Worm (Caenorhabditis elegans) whole organism, L1 larva: ENCODE results near the gene K08F9.4.

Experiments
- aha-1 ChIP-seq: fragments of 150-350 bp; optimal IDR thresholded peaks from 2 replicates; lab custom pipeline; 2014; ENCODE audit warnings: missing biosample characterization, missing genetic modification characterization
- alr-1 ChIP-seq: fragments of 200-800 bp; sonication (Bioruptor generic); optimal IDR thresholded peaks from 2 replicates; lab custom pipeline; 2018; ENCODE audit warnings: borderline replicate concordance, mild to moderate bottlenecking, missing genetic modification characterization, missing compliant biosample characterization
- aly-2 ChIP-seq: fragments of 150-350 bp; optimal IDR thresholded peaks from 2 replicates; lab custom pipeline; 2014; ENCODE audit warnings: missing biosample characterization, missing genetic modification characterization
- ceh-63 ChIP-seq: fragments of 200-800 bp; sonication (Bioruptor generic); optimal IDR thresholded peaks from 2 replicates; lab custom pipeline; 2018; ENCODE audit warnings: mild to moderate bottlenecking, missing genetic modification characterization, missing compliant biosample characterization
- ceh-8 ChIP-seq: fragments of 200-800 bp; sonication (Bioruptor generic); optimal IDR thresholded peaks from 2 replicates; lab custom pipeline; 2018; ENCODE audit warnings: mild to moderate bottlenecking, missing genetic modification characterization, moderate library complexity, missing compliant biosample characterization
- ceh-82 ChIP-seq, 3 experiments: fragments of 150-350 bp in 1 of 3; sonication (generic microtip) in 2 of 3; optimal IDR thresholded peaks; 2 replicates each; lab custom pipeline; 2014 to 2017; ENCODE audit warnings: missing biosample characterization in 3 of 3, missing genetic modification characterization in 3 of 3
- ceh-88 ChIP-seq: fragments of 200-800 bp; sonication (Bioruptor generic); IDR thresholded peaks from 2 replicates; pipeline ENCODE4 v1.3.6; 2022; ENCODE audit warnings: missing genetic modification characterization, missing compliant biosample characterization
- dpl-1 ChIP-seq, 3 experiments: fragments of 150-350 bp in 2 of 3; sonication (generic microtip) in 1 of 3; optimal IDR thresholded peaks; 2 replicates each; lab custom pipeline; 2014 to 2017; ENCODE audit warnings: missing biosample characterization in 3 of 3, missing genetic modification characterization in 3 of 3, missing genetic modification reagents in 3 of 3
- efl-1 ChIP-seq, 4 experiments: fragments of 150-350 bp; optimal IDR thresholded peaks in 3 of 4; peaks in 1 of 4; 1 replicate in 1 of 4; 2 replicates in 3 of 4; lab custom pipeline; 2014; ENCODE audit warnings: missing biosample characterization in 2 of 4, missing genetic modification characterization in 2 of 4, missing genetic modification reagents in 2 of 4
- egl-13 ChIP-seq: sonication (generic microtip); optimal IDR thresholded peaks from 2 replicates; lab custom pipeline; 2016; ENCODE audit warnings: missing genotype, missing genetic modification reagents, missing genetic modification characterization, missing compliant biosample characterization
- egl-27 ChIP-seq, 2 experiments: fragments of 150-350 bp in 1 of 2; sonication (generic microtip); optimal IDR thresholded peaks; 3 replicates each; lab custom pipeline; 2017 to 2018; ENCODE audit warnings: missing biosample characterization in 2 of 2, missing genetic modification characterization in 2 of 2, missing genetic modification reagents in 2 of 2
- elt-2 ChIP-seq: sonication (generic microtip); optimal IDR thresholded peaks from 2 replicates; lab custom pipeline; 2016; ENCODE audit warnings: missing genetic modification characterization, mild to moderate bottlenecking, inconsistent platforms, missing compliant biosample characterization, missing genetic modification reagents
- elt-3 ChIP-seq, 6 experiments: fragments of 150-350 bp in 1 of 6; sonication (generic microtip); optimal IDR thresholded peaks; 2 replicates each; lab custom pipeline; 2017 to 2018; ENCODE audit warnings: missing biosample characterization in 6 of 6, missing genetic modification characterization in 6 of 6, inconsistent platforms in 1 of 6
- ets-5 ChIP-seq: fragments of 200-800 bp; sonication (Bioruptor generic); IDR thresholded peaks from 2 replicates; pipeline ENCODE4 v1.3.6; 2022; ENCODE audit warnings: missing genetic modification characterization, missing compliant biosample characterization
- fkh-10 ChIP-seq: sonication (generic microtip); optimal IDR thresholded peaks from 2 replicates; lab custom pipeline; 2017; ENCODE audit warnings: missing biosample characterization, missing genetic modification reagents, missing genetic modification characterization
- fkh-4 ChIP-seq: sonication (generic microtip); optimal IDR thresholded peaks from 2 replicates; lab custom pipeline; 2016; ENCODE audit warnings: missing compliant biosample characterization, missing genetic modification characterization, borderline replicate concordance
- fkh-8 ChIP-seq: sonication (generic microtip); optimal IDR thresholded peaks from 2 replicates; lab custom pipeline; 2016; ENCODE audit warnings: mild to moderate bottlenecking, missing genetic modification characterization, missing compliant biosample characterization
- fos-1 ChIP-seq: fragments of 150-350 bp; optimal IDR thresholded peaks from 2 replicates; lab custom pipeline; 2014; ENCODE audit warnings: missing biosample characterization, missing genetic modification characterization
- lin-14 ChIP-seq: fragments of 200-800 bp; sonication (Bioruptor generic); optimal IDR thresholded peaks from 2 replicates; lab custom pipeline; 2018; ENCODE audit warnings: mild to moderate bottlenecking, missing genetic modification characterization, moderate library complexity, missing compliant biosample characterization
- lin-15B ChIP-seq: fragments of 150-350 bp; sonication (generic microtip); optimal IDR thresholded peaks from 3 replicates; lab custom pipeline; 2014; ENCODE audit warnings: missing biosample characterization, missing genetic modification characterization
- lin-39 ChIP-seq: fragments of 150-350 bp; optimal IDR thresholded peaks from 2 replicates; lab custom pipeline; 2014; ENCODE audit warnings: missing biosample characterization, missing genetic modification reagents, missing genetic modification characterization
- lir-3 ChIP-seq: sonication (generic microtip); optimal IDR thresholded peaks from 2 replicates; lab custom pipeline; 2016; ENCODE audit warnings: mild to moderate bottlenecking, missing genetic modification characterization, moderate library complexity, missing compliant biosample characterization; ENCODE audit not compliant: poor library complexity
- mab-9 ChIP-seq: fragments of 200-800 bp; sonication (Bioruptor generic); IDR thresholded peaks from 2 replicates; pipeline ENCODE4 v1.3.6; 2022; ENCODE audit warnings: missing genetic modification reagents, missing genetic modification characterization, missing compliant biosample characterization
- mdl-1 ChIP-seq, 2 experiments: fragments of 150-350 bp; optimal IDR thresholded peaks; 2 replicates each; lab custom pipeline; 2014 to 2017; ENCODE audit warnings: missing biosample characterization in 2 of 2, missing genetic modification characterization in 2 of 2, inconsistent platforms in 1 of 2
- mef-2 ChIP-seq: fragments of 150-350 bp; optimal IDR thresholded peaks from 2 replicates; lab custom pipeline; 2014; ENCODE audit warnings: missing biosample characterization, missing genetic modification characterization
- mep-1 ChIP-seq: fragments of 150-350 bp; optimal IDR thresholded peaks from 2 replicates; lab custom pipeline; 2014; ENCODE audit warnings: missing biosample characterization, missing genetic modification characterization
- nhr-11 ChIP-seq: fragments of 150-350 bp; optimal IDR thresholded peaks from 2 replicates; lab custom pipeline; 2014; ENCODE audit warnings: missing biosample characterization, missing genetic modification characterization
- nhr-12 ChIP-seq: sonication (generic microtip); optimal IDR thresholded peaks from 2 replicates; lab custom pipeline; 2017; ENCODE audit warnings: missing biosample characterization, missing genetic modification characterization
- nhr-19 ChIP-seq: fragments of 200-800 bp; sonication (Bioruptor generic); conservative IDR thresholded peaks from 2 replicates; pipeline ENCODE4 v1.3.6; 2022; ENCODE audit warnings: missing genetic modification characterization, missing compliant biosample characterization
- nhr-28 ChIP-seq: fragments of 150-350 bp; optimal IDR thresholded peaks from 2 replicates; lab custom pipeline; 2014; ENCODE audit warnings: missing biosample characterization, missing genetic modification characterization
- nhr-71 ChIP-seq: sonication (generic microtip); optimal IDR thresholded peaks from 2 replicates; lab custom pipeline; 2016; ENCODE audit warnings: mild to moderate bottlenecking, missing genetic modification characterization, moderate library complexity, missing compliant biosample characterization
- nhr-77 ChIP-seq: fragments of 150-350 bp; optimal IDR thresholded peaks from 2 replicates; lab custom pipeline; 2014; ENCODE audit warnings: missing biosample characterization, missing genetic modification characterization
- nhr-84 ChIP-seq: sonication (generic microtip); optimal IDR thresholded peaks from 2 replicates; lab custom pipeline; 2017; ENCODE audit warnings: missing biosample characterization, missing genetic modification characterization
- nhr-85 ChIP-seq: sonication (generic microtip); peaks from one replicate; lab custom pipeline; 2016; ENCODE audit warnings: missing genetic modification characterization, inconsistent platforms, missing compliant biosample characterization
- pag-3 ChIP-seq: sonication (generic microtip); optimal IDR thresholded peaks from 2 replicates; lab custom pipeline; 2017; ENCODE audit warnings: missing genetic modification characterization, mild to moderate bottlenecking, missing compliant biosample characterization, antibody characterized with exemption, borderline replicate concordance; ENCODE audit not compliant: insufficient read depth
- snpc-4 ChIP-seq: fragments of 150-350 bp; optimal IDR thresholded peaks from 2 replicates; lab custom pipeline; 2014; ENCODE audit warnings: missing biosample characterization, missing genetic modification characterization
- sptf-1 ChIP-seq: fragments of 150-350 bp; optimal IDR thresholded peaks from 2 replicates; lab custom pipeline; 2014; ENCODE audit warnings: missing biosample characterization, missing genetic modification characterization
- tlp-1 ChIP-seq: fragments of 150-350 bp; optimal IDR thresholded peaks from 2 replicates; lab custom pipeline; 2014; ENCODE audit warnings: missing biosample characterization, missing genetic modification characterization
- unc-130 ChIP-seq: fragments of 150-350 bp; optimal IDR thresholded peaks from 2 replicates; lab custom pipeline; 2017; ENCODE audit warnings: missing biosample characterization, missing genetic modification characterization, inconsistent platforms
- unc-30 ChIP-seq: sonication (generic microtip); optimal IDR thresholded peaks from 2 replicates; lab custom pipeline; 2017; ENCODE audit warnings: missing biosample characterization, missing genetic modification characterization
- xbp-1 ChIP-seq: sonication (generic microtip); optimal IDR thresholded peaks from 2 replicates; lab custom pipeline; 2016; ENCODE audit warnings: missing genetic modification characterization, missing compliant biosample characterization
- zag-1 ChIP-seq: fragments of 150-350 bp; optimal IDR thresholded peaks from 2 replicates; lab custom pipeline; 2014; ENCODE audit warnings: missing biosample characterization, missing genetic modification characterization
- zip-4 ChIP-seq: fragments of 200-800 bp; sonication (Bioruptor generic); optimal IDR thresholded peaks from 2 replicates; lab custom pipeline; 2018; ENCODE audit warnings: mild to moderate bottlenecking, missing genetic modification characterization, moderate library complexity, missing compliant biosample characterization
- ztf-11 ChIP-seq, 2 experiments: sonication (generic microtip); optimal IDR thresholded peaks; 2 replicates each; lab custom pipeline; 2016 to 2017; ENCODE audit warnings: missing genetic modification characterization in 2 of 2, missing biosample characterization in 1 of 2, missing compliant biosample characterization in 1 of 2
- ztf-4 ChIP-seq: fragments of 150-350 bp; optimal IDR thresholded peaks from 2 replicates; lab custom pipeline; 2014; ENCODE audit warnings: missing biosample characterization, missing genetic modification characterization

K08F9.4 gene

ce11 chrV:15187083-15188057, 43.6 kb downstream of the K08F9.4 start, which contains the start of the genes cyn-7 and bath-36 (continued):
- TF ChIP-seq mep-1 (tag; lab: Kevin White, UChicago) = peak; percentile 85
- peak; percentile 58 for TF ChIP-seq lin-15B (tag; lab: Kevin White, UChicago)
- no peak for TF ChIP-seq mab-9 (GFP tag; lab: Robert Waterston, UW)
- peak; percentile 93 for TF ChIP-seq nhr-85
- peak; percentile 75 to 84 for TF ChIP-seq efl-1 (optimal IDR thresholded peaks at IDR 0.05; lab: Kevin White, UChicago)
- peak; percentile 82 to 98 for TF ChIP-seq efl-1 (GFP tag; optimal IDR thresholded peaks at IDR 0.05 in 1 of 2; lab: Kevin White, UChicago)
- peak; percentile 42 for TF ChIP-seq zip-4 (GFP tag; lab: Kevin White, UChicago)
- peak; percentile 40 for TF ChIP-seq fos-1
- peak in 2 of 6 experiments; percentile 81 to 92 for TF ChIP-seq elt-3 (tag; optimal IDR thresholded peaks at IDR 0.05; lab: Kevin White, UChicago)
- TF ChIP-seq zag-1 (tag; lab: Kevin White, UChicago) = no peak
- peak; percentile 62 for TF ChIP-seq unc-130 (tag; lab: Kevin White, UChicago)
- TF ChIP-seq sptf-1 (tag; lab: Kevin White, UChicago) = no peak
- TF ChIP-seq nhr-77 = no peak
- peak; percentile 31 for TF ChIP-seq nhr-11
- TF ChIP-seq ztf-4 (tag; lab: Kevin White, UChicago) = peak; percentile 30
- no peak for TF ChIP-seq ceh-8
- TF ChIP-seq xbp-1 (tag; lab: Kevin White, UChicago) = peak; percentile 86
- peak; percentile 75 for TF ChIP-seq egl-13 (tag; lab: Kevin White, UChicago)
- TF ChIP-seq lir-3 (tag; lab: Kevin White, UChicago) = no peak
- TF ChIP-seq dpl-1 (GFP tag; optimal IDR thresholded peaks at IDR 0.05; lab: Kevin White, UChicago) = peak; percentile 74 to 83 (median 82)
- no peak for TF ChIP-seq fkh-4 (tag; lab: Kevin White, UChicago)
- no peak for TF ChIP-seq nhr-28 (tag; lab: Kevin White, UChicago)
- TF ChIP-seq mdl-1 (tag; optimal IDR thresholded peaks at IDR 0.05; lab: Kevin White, UChicago) = peak in 1 of 2 experiments; percentile 71
- peak; percentile 55 for TF ChIP-seq lin-39 (tag; lab: Kevin White, UChicago)
- no peak for TF ChIP-seq fkh-10 (GFP tag; lab: Kevin White, UChicago)
- TF ChIP-seq ceh-88 (GFP tag; lab: Robert Waterston, UW) = peak; percentile 20; the same call in 1 of the 2 replicates
- TF ChIP-seq nhr-84 (tag; lab: Kevin White, UChicago) = no peak
- TF ChIP-seq ztf-11 (tag; optimal IDR thresholded peaks at IDR 0.05; lab: Kevin White, UChicago) = peak in 1 of 2 experiments; percentile 44
- peak; percentile 87 for TF ChIP-seq nhr-19 (GFP tag; lab: Robert Waterston, UW)
- peak; percentile 93 for TF ChIP-seq lin-14 (GFP tag; lab: Kevin White, UChicago)
- no peak for TF ChIP-seq egl-27 (tag; optimal IDR thresholded peaks at IDR 0.05; lab: Kevin White, UChicago)
- peak; percentile 40 for TF ChIP-seq snpc-4 (tag; lab: Kevin White, UChicago)
- no peak for TF ChIP-seq ets-5 (GFP tag; lab: Robert Waterston, UW)
- TF ChIP-seq ceh-82 (tag; optimal IDR thresholded peaks at IDR 0.05; lab: Kevin White, UChicago) = peak; percentile 58 to 76 (median 71)

- no peak for TF ChIP-seq ceh-63
- TF ChIP-seq fkh-8 (tag; lab: Kevin White, UChicago) = peak; percentile 89
- TF ChIP-seq ceh-88 (GFP tag; lab: Robert Waterston, UW) = 0 out of 2 replicates have a peak, but pooled peaks have one; percentile 27
- no peak for TF ChIP-seq unc-30 (tag; lab: Kevin White, UChicago)
- peak; percentile 86 for TF ChIP-seq lin-39 (tag; lab: Kevin White, UChicago)
- no peak for TF ChIP-seq zag-1 (tag; lab: Kevin White, UChicago)
- no peak for TF ChIP-seq pag-3 (tag; lab: Kevin White, UChicago)
- peak; percentile 73 for TF ChIP-seq mef-2 (tag; lab: Kevin White, UChicago)
- TF ChIP-seq nhr-19 (GFP tag; lab: Robert Waterston, UW) = peak; percentile 92
- TF ChIP-seq ceh-8 = peak; percentile 10
- no peak for TF ChIP-seq tlp-1 (tag; lab: Kevin White, UChicago)
- TF ChIP-seq elt-2 (tag; lab: Kevin White, UChicago) = peak; percentile 37
- peak; percentile 95 for TF ChIP-seq nhr-71 (tag; lab: Kevin White, UChicago)
- peak; percentile 92 for TF ChIP-seq lin-14 (GFP tag; lab: Kevin White, UChicago)
- TF ChIP-seq nhr-28 (tag; lab: Kevin White, UChicago) = no peak
- TF ChIP-seq efl-1 (optimal IDR thresholded peaks at IDR 0.05; lab: Kevin White, UChicago) = peak; percentile 91 to 100
- peak; percentile 99 to 100 for TF ChIP-seq efl-1 (GFP tag; optimal IDR thresholded peaks at IDR 0.05 in 1 of 2; lab: Kevin White, UChicago)
- peak; percentile 56 for TF ChIP-seq aha-1 (tag; lab: Kevin White, UChicago)
- no peak for TF ChIP-seq alr-1 (tag; lab: Kevin White, UChicago)
- TF ChIP-seq nhr-12 (tag; lab: Kevin White, UChicago) = no peak
- peak in 3 of 6 experiments; percentile 29 to 89 (median 83) for TF ChIP-seq elt-3 (tag; optimal IDR thresholded peaks at IDR 0.05; lab: Kevin White, UChicago)
- TF ChIP-seq nhr-85 = peak; percentile 95
- peak; percentile 83 for TF ChIP-seq aly-2 (tag; lab: Kevin White, UChicago)
- peak; percentile 74 for TF ChIP-seq snpc-4 (tag; lab: Kevin White, UChicago)
- no peak for TF ChIP-seq ets-5 (GFP tag; lab: Robert Waterston, UW)
These were observed 45.7 kb downstream of the K08F9.4 start, which contains the start of gene cyn-3 for ce11 chrV:15189567-15189966. Gene cyn-3 (plus strand): TSS chrV:15189927.
